Worm (Caenorhabditis elegans) whole organism, L4 larva: ENCODE measurements around the gene spch-1.

Experiments
- R02D3.7 ChIP-seq: fragments of 150-350 bp; sonication (generic microtip); optimal IDR thresholded peaks from 3 replicates; lab custom pipeline; 2014; ENCODE audit warnings: missing biosample characterization, missing genetic modification characterization
- hlh-30 ChIP-seq: sonication (generic microtip); optimal IDR thresholded peaks from 2 replicates; lab custom pipeline; 2017; ENCODE audit warnings: antibody characterized with exemption, mild to moderate bottlenecking, missing genetic modification characterization, missing compliant biosample characterization; ENCODE audit not compliant: insufficient read depth

- no peak for TF ChIP-seq R02D3.7
- no peak for TF ChIP-seq hlh-30 (tag; lab: Kevin White, UChicago)
These were observed 33.6 kb upstream of the spch-1 start for ce11 chrIV:10144909-10145308.
